Fruit fly (Drosophila melanogaster) whole organism, embryonic: ENCODE measurements around the gene her.

ENCODE experiments used
- B-H1 ChIP-seq: fragments of 200-800 bp; sonication (Bioruptor generic); IDR thresholded peaks from 3 replicates; pipeline ENCODE4 v1.3.6; 2022; ENCODE audit warnings: missing biosample characterization, missing genetic modification characterization
- Bteb2 ChIP-seq: fragments of 200-800 bp; sonication (Bioruptor generic); optimal IDR thresholded peaks from 2 replicates; lab custom pipeline; 2016; ENCODE audit warnings: missing biosample characterization, missing genetic modification characterization
- CG10274 ChIP-seq: fragments of 200-800 bp; sonication (Bioruptor generic); optimal IDR thresholded peaks from 3 replicates; lab custom pipeline; 2017; ENCODE audit warnings: missing biosample characterization, mild to moderate bottlenecking, missing genetic modification characterization
- CG10366 ChIP-seq: fragments of 200-800 bp; sonication (Bioruptor generic); IDR thresholded peaks from 2 replicates; pipeline ENCODE4 v1.3.6; 2022; ENCODE audit warnings: missing biosample characterization, missing genetic modification characterization
- CG11723 ChIP-seq: fragments of 200-800 bp; sonication (Bioruptor generic); optimal IDR thresholded peaks from 2 replicates; lab custom pipeline; 2017; ENCODE audit warnings: missing biosample characterization, mild to moderate bottlenecking, missing genetic modification characterization
- CG12769 ChIP-seq: fragments of 200-800 bp; sonication (Bioruptor generic); optimal IDR thresholded peaks from 2 replicates; lab custom pipeline; 2019; ENCODE audit warnings: missing biosample characterization, mild to moderate bottlenecking, missing genetic modification characterization, moderate library complexity
- CG13894 ChIP-seq: fragments of 200-800 bp; sonication (Bioruptor generic); optimal IDR thresholded peaks from 3 replicates; lab custom pipeline; 2018; ENCODE audit warnings: missing biosample characterization, mild to moderate bottlenecking, missing genetic modification characterization, moderate library complexity
- CG14050 ChIP-seq: fragments of 200-800 bp; sonication (Bioruptor generic); IDR thresholded peaks from 3 replicates; pipeline ENCODE4 v1.3.6; 2022; ENCODE audit warnings: missing biosample characterization, missing genetic modification characterization
- CG17829 ChIP-seq: fragments of 200-800 bp; optimal IDR thresholded peaks from 2 replicates; lab custom pipeline; 2019; ENCODE audit warnings: missing biosample characterization, mild to moderate bottlenecking, missing genetic modification characterization, moderate library complexity
- CG18011 ChIP-seq: fragments of 200-800 bp; sonication (Bioruptor generic); optimal IDR thresholded peaks from 2 replicates; lab custom pipeline; 2017; ENCODE audit warnings: missing biosample characterization, missing genetic modification characterization, mild to moderate bottlenecking, moderate library complexity, missing genotype
- CG18476 ChIP-seq: fragments of 200-800 bp; sonication (Bioruptor generic); optimal IDR thresholded peaks from 2 replicates; lab custom pipeline; 2016; ENCODE audit warnings: missing biosample characterization, mild to moderate bottlenecking, missing genetic modification characterization
- CG34376 ChIP-seq: fragments of 200-800 bp; sonication (Bioruptor generic); optimal IDR thresholded peaks from 2 replicates; lab custom pipeline; 2018; ENCODE audit warnings: missing biosample characterization, mild to moderate bottlenecking, missing genetic modification characterization
- CG3995 ChIP-seq: fragments of 200-800 bp; sonication (Bioruptor generic); optimal IDR thresholded peaks from 3 replicates; lab custom pipeline; 2016; ENCODE audit warnings: missing biosample characterization, missing genetic modification characterization
- CG4328 ChIP-seq: fragments of 200-800 bp; sonication (Bioruptor generic); optimal IDR thresholded peaks from 3 replicates; lab custom pipeline; 2017; ENCODE audit warnings: missing biosample characterization, missing genetic modification reagents, missing genetic modification characterization
- CG4707 ChIP-seq: fragments of 200-800 bp; sonication (Bioruptor generic); optimal IDR thresholded peaks from 2 replicates; lab custom pipeline; 2018; ENCODE audit warnings: missing biosample characterization, mild to moderate bottlenecking, missing genetic modification characterization, moderate library complexity
- CG4730 ChIP-seq: fragments of 200-800 bp; sonication (Bioruptor generic); IDR thresholded peaks from 2 replicates; pipeline ENCODE4 v1.3.6; 2022; ENCODE audit warnings: missing biosample characterization, missing genetic modification characterization
- CG5245 ChIP-seq: fragments of 200-800 bp; sonication (Bioruptor generic); optimal IDR thresholded peaks from 3 replicates; lab custom pipeline; 2016; ENCODE audit warnings: missing biosample characterization, missing genetic modification characterization
- CG7271 ChIP-seq: fragments of 200-800 bp; sonication (Bioruptor generic); optimal IDR thresholded peaks from 2 replicates; lab custom pipeline; 2018; ENCODE audit warnings: missing biosample characterization, mild to moderate bottlenecking, missing genetic modification characterization, moderate library complexity
- CG7745 ChIP-seq: fragments of 200-800 bp; sonication (Bioruptor generic); optimal IDR thresholded peaks from 2 replicates; lab custom pipeline; 2018; ENCODE audit warnings: missing biosample characterization, mild to moderate bottlenecking, missing genetic modification characterization, moderate library complexity
- CG9215 ChIP-seq: fragments of 200-800 bp; sonication (Bioruptor generic); IDR thresholded peaks from 2 replicates; pipeline ENCODE4 v1.3.6; 2022; ENCODE audit warnings: missing biosample characterization, missing genetic modification characterization
- Doc3 ChIP-seq: fragments of 200-800 bp; sonication (Bioruptor generic); IDR thresholded peaks from 3 replicates; pipeline ENCODE4 v1.3.6; 2022; ENCODE audit warnings: missing biosample characterization, missing genetic modification characterization; ENCODE audit not compliant: partially characterized antibody
- Eip74EF ChIP-seq, 2 experiments: fragments of 200-800 bp in 1 of 2; fragments of >200 bp in 1 of 2; sonication (Bioruptor generic) in 1 of 2; optimal IDR thresholded peaks; 2 replicates each; lab custom pipeline; 2017 to 2019; ENCODE audit warnings: missing biosample characterization in 2 of 2, missing genetic modification characterization in 2 of 2, mild to moderate bottlenecking in 1 of 2, moderate library complexity in 1 of 2
- Fer2 ChIP-seq: fragments of 200-800 bp; sonication (Bioruptor generic); optimal IDR thresholded peaks from 2 replicates; lab custom pipeline; 2018; ENCODE audit warnings: missing biosample characterization, mild to moderate bottlenecking, missing genetic modification characterization, moderate library complexity
- GATAe ChIP-seq: fragments of 200-800 bp; sonication (Bioruptor generic); conservative IDR thresholded peaks from 2 replicates; pipeline ENCODE4 v1.3.6; 2022; ENCODE audit warnings: missing biosample characterization, missing genetic modification characterization
- Gsc ChIP-seq: fragments of 200-800 bp; sonication (Bioruptor generic); IDR thresholded peaks from 2 replicates; pipeline ENCODE4 v1.3.6; 2022; ENCODE audit warnings: missing biosample characterization, missing genetic modification characterization
- Hey ChIP-seq: fragments of 200-800 bp; sonication (Bioruptor generic); optimal IDR thresholded peaks from 3 replicates; lab custom pipeline; 2018; ENCODE audit warnings: missing biosample characterization, mild to moderate bottlenecking, missing genetic modification characterization
- Hr51 ChIP-seq, 2 experiments: fragments of 200-800 bp; sonication (Bioruptor generic); optimal IDR thresholded peaks; 2 replicates in 1 of 2; 3 replicates in 1 of 2; lab custom pipeline; 2016 to 2018; ENCODE audit warnings: missing biosample characterization in 2 of 2, missing genetic modification characterization in 2 of 2, mild to moderate bottlenecking in 1 of 2, moderate library complexity in 1 of 2
- Kr ChIP-seq: fragments of 200-800 bp; sonication (Bioruptor generic); optimal IDR thresholded peaks from 2 replicates; lab custom pipeline; 2017; ENCODE audit warnings: missing biosample characterization, mild to moderate bottlenecking, missing genetic modification characterization
- Lim3 ChIP-seq: fragments of 200-800 bp; sonication (Bioruptor generic); IDR thresholded peaks from 2 replicates; pipeline ENCODE4 v1.3.6; 2022; ENCODE audit warnings: missing biosample characterization, missing genetic modification characterization
- Oli ChIP-seq: fragments of 200-800 bp; sonication (Bioruptor generic); optimal IDR thresholded peaks from 2 replicates; lab custom pipeline; 2018; ENCODE audit warnings: missing biosample characterization, mild to moderate bottlenecking, missing genetic modification characterization, moderate library complexity
- Rx ChIP-seq: fragments of 200-800 bp; sonication (Bioruptor generic); IDR thresholded peaks from 2 replicates; pipeline ENCODE4 v1.3.6; 2022; ENCODE audit warnings: missing biosample characterization, missing genetic modification characterization
- Six4 ChIP-seq: fragments of 200-800 bp; sonication (Bioruptor generic); optimal IDR thresholded peaks from 2 replicates; lab custom pipeline; 2016; ENCODE audit warnings: missing biosample characterization, missing genetic modification characterization
- Sox102F ChIP-seq: fragments of 200-800 bp; sonication (Bioruptor generic); optimal IDR thresholded peaks from 2 replicates; lab custom pipeline; 2018; ENCODE audit warnings: missing biosample characterization, mild to moderate bottlenecking, missing genetic modification characterization, moderate library complexity
- Trl ChIP-seq, 3 experiments: fragments of >200 bp in 2 of 3; fragments of 200-800 bp in 1 of 3; sonication (Bioruptor generic) in 1 of 3; optimal IDR thresholded peaks; 2 replicates in 1 of 3; 3 replicates in 2 of 3; lab custom pipeline; 2016 to 2017; ENCODE audit warnings: missing biosample characterization in 1 of 3, missing genetic modification characterization in 1 of 3
- abd-A ChIP-seq: fragments of 200-800 bp; sonication (Bioruptor generic); optimal IDR thresholded peaks from 3 replicates; lab custom pipeline; 2019; ENCODE audit warnings: missing biosample characterization, mild to moderate bottlenecking, missing genetic modification characterization, moderate library complexity
- al ChIP-seq: fragments of 200-800 bp; sonication (Bioruptor generic); IDR thresholded peaks from 2 replicates; pipeline ENCODE4 v1.3.6; 2022; ENCODE audit warnings: missing biosample characterization, missing genetic modification characterization
- crp ChIP-seq, 2 experiments: fragments of 200-800 bp; sonication (Bioruptor generic); optimal IDR thresholded peaks; 2 replicates in 1 of 2; 3 replicates in 1 of 2; lab custom pipeline; 2017; ENCODE audit warnings: missing biosample characterization in 2 of 2, missing genetic modification characterization in 2 of 2, mild to moderate bottlenecking in 1 of 2, moderate library complexity in 1 of 2
- hkb ChIP-seq, 2 experiments: fragments of 200-800 bp in 1 of 2; fragments of >200 bp in 1 of 2; sonication (Bioruptor generic) in 1 of 2; IDR thresholded peaks in 1 of 2; optimal IDR thresholded peaks in 1 of 2; 2 replicates each; pipeline versions ENCODE4 v1.3.6 to Lab custom; 2017 to 2022; ENCODE audit warnings: missing biosample characterization in 1 of 2, missing genetic modification characterization in 1 of 2
- jumu ChIP-seq: fragments of 200-800 bp; sonication (Bioruptor generic); optimal IDR thresholded peaks from 3 replicates; lab custom pipeline; 2016; ENCODE audit warnings: missing biosample characterization, missing genetic modification characterization
- lilli ChIP-seq: fragments of 200-800 bp; sonication (Bioruptor generic); optimal IDR thresholded peaks from 3 replicates; lab custom pipeline; 2016; ENCODE audit warnings: missing biosample characterization, missing genetic modification characterization
- nau ChIP-seq: fragments of 200-800 bp; sonication (Bioruptor generic); optimal IDR thresholded peaks from 3 replicates; lab custom pipeline; 2017; ENCODE audit warnings: missing biosample characterization, mild to moderate bottlenecking, missing genetic modification characterization, missing genetic modification reagents
- salm ChIP-seq: fragments of 200-800 bp; sonication (Bioruptor generic); optimal IDR thresholded peaks from 2 replicates; lab custom pipeline; 2018; ENCODE audit warnings: missing biosample characterization, mild to moderate bottlenecking, missing genetic modification characterization
- seq ChIP-seq: fragments of 200-800 bp; sonication (Bioruptor generic); IDR thresholded peaks from 2 replicates; pipeline ENCODE4 v1.3.6; 2022; ENCODE audit warnings: missing biosample characterization, missing genetic modification characterization
- tgo ChIP-seq: fragments of 200-800 bp; sonication (Bioruptor generic); IDR thresholded peaks from 3 replicates; pipeline ENCODE4 v1.3.6; 2022; ENCODE audit warnings: missing biosample characterization, missing genetic modification characterization
- wdn ChIP-seq: fragments of 200-800 bp; sonication (Bioruptor generic); IDR thresholded peaks from 2 replicates; pipeline ENCODE4 v1.3.6; 2022; ENCODE audit warnings: missing biosample characterization, missing genetic modification characterization
- wek ChIP-seq: fragments of 200-800 bp; sonication (Bioruptor generic); optimal IDR thresholded peaks from 3 replicates; lab custom pipeline; 2018; ENCODE audit warnings: missing biosample characterization, mild to moderate bottlenecking, missing genetic modification characterization, moderate library complexity

her gene

DNA sequence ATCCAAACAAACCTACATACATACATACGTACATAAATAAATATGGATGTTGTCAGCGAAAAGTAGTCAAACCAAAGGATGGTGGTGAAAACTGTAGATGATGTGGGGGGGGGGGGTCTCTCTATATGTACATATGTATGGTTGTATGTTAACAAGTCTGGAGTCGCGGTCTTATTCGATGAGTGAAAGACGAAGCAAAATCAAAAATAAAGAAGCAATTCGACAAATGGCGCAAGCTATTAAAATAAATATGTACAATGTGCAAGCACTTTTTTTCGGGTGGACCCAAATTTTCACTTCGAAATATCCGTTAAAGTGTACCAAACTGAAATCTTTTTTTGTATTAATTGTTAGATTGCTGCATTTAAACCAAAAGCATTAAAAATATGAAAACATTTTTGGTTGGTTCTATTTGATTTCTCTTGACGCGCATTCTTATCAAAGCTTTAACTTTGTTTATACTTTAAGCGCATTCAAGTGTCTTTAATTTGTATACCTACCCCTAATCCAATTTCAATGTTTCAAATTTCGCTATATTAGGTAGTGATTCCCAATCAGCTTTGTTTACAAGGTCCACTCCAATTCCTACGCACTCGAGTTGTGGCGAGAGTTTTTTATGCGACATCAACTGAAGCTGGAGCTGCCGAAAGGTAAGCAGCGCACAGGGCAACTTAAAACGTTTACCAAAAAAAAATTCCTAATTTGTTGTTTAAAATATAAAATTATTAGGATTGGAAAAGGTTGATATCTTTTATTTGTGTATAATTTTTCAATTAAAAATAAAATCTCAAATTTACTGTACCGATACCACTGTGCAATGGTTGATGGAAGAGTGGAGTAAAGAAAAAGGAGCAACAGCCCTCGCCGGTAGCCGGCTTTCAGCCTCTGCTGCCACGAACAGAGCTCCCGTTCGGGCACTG is 7.2 kb downstream of the her start, which contains the start of gene CG31807 (continued):
- TF ChIP-seq CG18011 (GFP tag; lab: Kevin White, UChicago) (peak; percentile 55), Rx (GFP tag; lab: Robert Waterston, UW) (no peak), Fer2 (tag; lab: Kevin White, UChicago) (peak; percentile 12), CG10366 (GFP tag; lab: Robert Waterston, UW) (peak; percentile 15; the same call in 1 of the 2 replicates), Eip74EF (GFP tag; optimal IDR thresholded peaks at IDR 0.05; lab: Kevin White, UChicago) (peak in 1 of 2 experiments; percentile 73), Doc3 (GFP tag; lab: Robert Waterston, UW) (no peak), CG4328 (GFP tag; lab: Kevin White, UChicago) (peak; percentile 27), Gsc (GFP tag; lab: Robert Waterston, UW) (no peak), CG4730 (GFP tag; lab: Robert Waterston, UW) (peak; percentile 52), CG5245 (GFP tag; lab: Kevin White, UChicago) (no peak), Kr (GFP tag; lab: Kevin White, UChicago) (no peak), jumu (GFP tag; lab: Kevin White, UChicago) (no peak), Sox102F (peak; percentile 90), wdn (GFP tag; lab: Robert Waterston, UW) (peak; percentile 40; the same call in 1 of the 2 replicates), CG11723 (GFP tag; lab: Kevin White, UChicago) (peak; percentile 63), CG13894 (tag; lab: Kevin White, UChicago) (peak; percentile 41), al (GFP tag; lab: Robert Waterston, UW) (no peak), crp (GFP tag; optimal IDR thresholded peaks at IDR 0.05; lab: Kevin White, UChicago) (peak in 1 of 2 experiments; percentile 2), hkb (optimal IDR thresholded peaks at IDR 0.05; lab: Kevin White, UChicago) (no peak), hkb (GFP tag; IDR thresholded peaks at IDR 0.05; lab: Robert Waterston, UW) (peak; percentile 62), B-H1 (no peak; the same call in 2 of the 3 replicates), CG17829 (peak; percentile 79), CG4707 (GFP tag; lab: Kevin White, UChicago) (no peak), Trl (optimal IDR thresholded peaks at IDR 0.05; lab: Kevin White, UChicago) (no peak), Trl (GFP tag; optimal IDR thresholded peaks at IDR 0.05; lab: Kevin White, UChicago) (peak; percentile 65), Hey (tag; lab: Kevin White, UChicago) (no peak), seq (peak; percentile 69), wek (GFP tag; lab: Kevin White, UChicago) (no peak), CG10274 (GFP tag; lab: Kevin White, UChicago) (peak; percentile 5), GATAe (GFP tag; lab: Robert Waterston, UW) (no peak), CG7745 (no peak), Lim3 (no peak), nau (GFP tag; lab: Kevin White, UChicago) (peak; percentile 52), Oli (peak; percentile 87), lilli (peak; percentile 66), CG9215 (GFP tag; lab: Robert Waterston, UW) (peak; percentile 19; the same call in 1 of the 2 replicates), CG34376 (GFP tag; lab: Kevin White, UChicago) (no peak), tgo (GFP tag; lab: Robert Waterston, UW) (no peak; the same call in 1 of the 3 replicates), CG18476 (GFP tag; lab: Kevin White, UChicago) (peak; percentile 26), Bteb2 (peak; percentile 65), Six4 (no peak), salm (tag; lab: Kevin White, UChicago) (peak; percentile 80), CG7271 (tag; lab: Kevin White, UChicago) (no peak), CG14050 (GFP tag; lab: Robert Waterston, UW) (peak; percentile 20; the same call in 1 of the 3 replicates), CG3995 (GFP tag; lab: Kevin White, UChicago) (peak; percentile 8), Hr51 (GFP tag; optimal IDR thresholded peaks at IDR 0.05; lab: Kevin White, UChicago) (peak; percentile 24 to 90), CG12769 (tag; lab: Kevin White, UChicago) (peak; percentile 10), abd-A (tag; lab: Kevin White, UChicago) (no peak)
